Worm (Caenorhabditis elegans): ENCODE measurements around the gene sel-11.

DNA sequence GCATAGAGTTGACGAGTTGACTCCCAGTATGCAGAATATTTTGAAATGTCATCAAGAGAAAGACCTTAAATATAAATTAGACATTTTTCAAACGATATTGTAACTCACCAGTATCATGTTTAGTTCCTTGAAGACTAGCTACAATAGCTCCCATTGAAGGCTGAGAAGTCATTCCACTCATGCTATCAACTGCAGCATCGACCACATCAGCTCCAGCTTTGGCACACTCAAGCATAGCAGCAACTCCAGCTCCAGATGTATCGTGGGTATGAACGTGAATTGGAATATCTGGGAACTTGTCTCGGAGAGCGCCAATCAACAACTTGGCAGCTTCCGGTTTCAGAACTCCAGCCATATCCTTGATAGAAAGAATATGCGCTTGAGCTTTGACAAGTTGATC lies 52.3 kb downstream of the sel-11 start:
- TF ChIP-seq pha-4 (tag; optimal IDR thresholded peaks at IDR 0.05) (no peak), tbx-7 (tag; optimal IDR thresholded peaks at IDR 0.05) (no peak), lim-6 (tag; optimal IDR thresholded peaks at IDR 0.05) (no peak), pqm-1 (tag; optimal IDR thresholded peaks at IDR 0.05) (no peak), hlh-8 (tag; optimal IDR thresholded peaks at IDR 0.05) (no peak), unc-55 (GFP tag; optimal IDR thresholded peaks at IDR 0.05) (no peak), ceh-9 (tag; optimal IDR thresholded peaks at IDR 0.05) (no peak), nfya-1 (tag; optimal IDR thresholded peaks at IDR 0.05) (no peak), dmd-4 (tag; optimal IDR thresholded peaks at IDR 0.05; ENCODE audit: borderline replicate concordance) (no peak), nhr-11 (tag; optimal IDR thresholded peaks at IDR 0.05) (no peak), unc-42 (tag; optimal IDR thresholded peaks at IDR 0.05) (no peak), fkh-10 (GFP tag; optimal IDR thresholded peaks at IDR 0.05) (no peak)
